Worm (Caenorhabditis elegans): ENCODE data around the gene C06A12.3.

Gene C06A12.3

ce11 chrIV:17427423-17427822 is at the start of gene C06A12.3:
C06A12.3 (plus strand) TSS chrIV:17427723.
- TF ChIP-seq lin-11 (tag; optimal IDR thresholded peaks at IDR 0.05) (no peak), pha-2 (tag; optimal IDR thresholded peaks at IDR 0.05) (no peak), syd-9 (tag; optimal IDR thresholded peaks at IDR 0.05) (no peak), rnt-1 (tag; optimal IDR thresholded peaks at IDR 0.05) (no peak), ceh-48 (tag; optimal IDR thresholded peaks at IDR 0.05) (no peak), ceh-45 (GFP tag; IDR thresholded peaks at IDR 0.05) (no peak), pros-1 (tag; optimal IDR thresholded peaks at IDR 0.05) (no peak), sox-4 (tag; optimal IDR thresholded peaks at IDR 0.05) (no peak), lim-6 (tag; optimal IDR thresholded peaks at IDR 0.05) (no peak), eyg-1 (tag; optimal IDR thresholded peaks at IDR 0.05) (no peak), ztf-16 (tag; optimal IDR thresholded peaks at IDR 0.05) (no peak)

- no peak for TF ChIP-seq T23F11.4 (GFP tag; optimal IDR thresholded peaks at IDR 0.05)
- TF ChIP-seq syd-9 (tag; optimal IDR thresholded peaks at IDR 0.05), result no peak
- TF ChIP-seq ceh-31 (tag; optimal IDR thresholded peaks at IDR 0.05), result peak; percentile 31
- TF ChIP-seq unc-42 (tag; optimal IDR thresholded peaks at IDR 0.05), result no peak
These were observed 47.4 kb upstream of the C06A12.3 start, which contains the start of the genes C30H6.9 and dlat-2 for ce11 chrIV:17380061-17380680. C30H6.9 (minus strand) TSS chrIV:17380170. dlat-2 (plus strand) TSS chrIV:17380626.

DNA sequence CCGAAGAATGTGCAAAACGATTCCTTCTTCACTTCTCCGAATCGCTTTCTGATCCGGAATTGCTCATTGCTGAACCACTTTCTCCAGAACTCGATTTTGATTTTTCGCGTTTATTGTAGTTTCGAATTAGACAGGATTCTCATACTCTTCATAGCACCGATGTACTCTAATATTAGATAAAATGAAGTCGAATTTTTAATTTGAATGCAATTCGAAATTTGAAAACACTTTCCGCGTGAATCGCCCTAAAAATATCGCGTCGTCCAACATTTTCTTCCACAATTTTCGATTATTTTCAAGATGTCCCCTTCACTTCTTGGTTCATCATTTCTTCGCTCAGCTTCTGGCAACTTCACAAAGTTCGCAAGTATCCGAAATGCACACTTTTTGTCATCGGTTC is 45.5 kb upstream of the C06A12.3 start, which contains the start of gene C30H6.8:
Gene C30H6.8 (plus strand): TSS at position 301 of the 400 bp plus-strand sequence.
- no peak for TF ChIP-seq pag-3 (tag; optimal IDR thresholded peaks at IDR 0.05; ENCODE audit: borderline replicate concordance)
- TF ChIP-seq ceh-30 (tag; optimal IDR thresholded peaks at IDR 0.05), result no peak

DNA sequence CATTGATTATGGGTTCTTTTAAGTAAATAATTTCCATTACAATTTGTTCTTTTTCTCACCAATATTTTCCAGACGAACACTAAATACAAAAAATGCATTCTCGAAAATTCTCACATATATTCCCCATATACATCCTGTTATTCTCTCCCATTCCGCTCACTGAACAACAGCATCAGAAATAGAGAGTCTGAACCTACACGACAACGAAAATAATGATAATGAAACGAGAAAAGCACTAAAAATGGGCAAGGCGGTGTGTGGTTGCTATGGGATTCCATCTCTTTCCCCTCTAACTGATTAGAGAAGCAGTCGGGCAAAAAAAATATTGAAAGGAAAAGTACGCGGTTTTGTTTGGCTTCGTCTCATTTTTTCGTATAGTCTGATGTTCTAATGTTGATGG is 44.5 kb upstream of the C06A12.3 start, which contains the start of gene C30H6.12:
Gene C30H6.12 (plus strand): TSS at position 301 of the 400 bp plus-strand sequence.
- TF ChIP-seq T23F11.4 (GFP tag; optimal IDR thresholded peaks at IDR 0.05) (no peak), odd-2 (tag; optimal IDR thresholded peaks at IDR 0.05) (no peak), ttx-3 (tag; optimal IDR thresholded peaks at IDR 0.05) (no peak), ceh-19 (GFP tag; optimal IDR thresholded peaks at IDR 0.05) (no peak), fax-1 (tag; optimal IDR thresholded peaks at IDR 0.05) (no peak), ceh-2 (tag; optimal IDR thresholded peaks at IDR 0.05) (no peak), eyg-1 (tag; optimal IDR thresholded peaks at IDR 0.05) (no peak), ztf-16 (tag; optimal IDR thresholded peaks at IDR 0.05) (no peak), nfya-1 (tag; optimal IDR thresholded peaks at IDR 0.05) (no peak), nhr-11 (tag; optimal IDR thresholded peaks at IDR 0.05) (no peak), pax-1 (tag; optimal IDR thresholded peaks at IDR 0.05) (no peak), ahr-1 (tag; optimal IDR thresholded peaks at IDR 0.05) (no peak), elt-4 (tag; optimal IDR thresholded peaks at IDR 0.05) (no peak), ref-2 (tag; optimal IDR thresholded peaks at IDR 0.05) (no peak), ceh-6 (GFP tag; optimal IDR thresholded peaks at IDR 0.05) (no peak), pha-4 (tag; optimal IDR thresholded peaks at IDR 0.05) (no peak), ceh-22 (tag; optimal IDR thresholded peaks at IDR 0.05) (no peak), elt-2 (tag; optimal IDR thresholded peaks at IDR 0.05) (no peak), ceh-34 (tag; optimal IDR thresholded peaks at IDR 0.05) (no peak)

DNA sequence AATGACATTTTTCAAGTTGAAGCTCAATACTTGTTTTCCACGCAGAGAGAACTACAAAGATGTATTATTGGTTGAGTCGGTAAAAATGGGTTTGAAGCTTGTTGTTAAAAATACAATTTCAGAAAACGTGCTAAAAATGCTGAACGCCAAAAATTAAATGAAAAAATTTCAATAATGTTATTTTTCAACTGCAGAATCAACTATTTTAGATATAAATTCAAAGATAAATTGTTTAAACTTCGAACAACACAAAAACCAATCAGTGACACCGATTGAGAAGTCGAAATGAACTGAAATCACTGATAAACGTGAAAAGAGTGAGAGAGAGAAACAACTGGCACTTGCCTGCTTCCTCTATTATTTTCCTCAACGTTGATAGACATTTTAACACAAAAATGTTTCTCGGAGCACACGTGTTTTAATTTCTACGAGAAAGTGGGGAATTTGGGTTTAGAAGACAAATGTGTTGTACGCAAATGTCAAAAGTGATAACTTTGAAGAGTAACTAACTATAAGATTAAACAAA is 40.0 kb upstream of the C06A12.3 start, which contains the start of gene T02D1.8:
Gene T02D1.8 (minus strand): TSS at position 51 of the 526 bp plus-strand sequence.
- no peak for TF ChIP-seq ceh-34 (tag; optimal IDR thresholded peaks at IDR 0.05)
- no peak for TF ChIP-seq hlh-15 (tag; optimal IDR thresholded peaks at IDR 0.05)

Data from whole organism, late embryonic.